Fruit fly (Drosophila melanogaster): ENCODE results near the gene pyx.

dm6 chr3L:178913-179488 lies 43.9 kb downstream of the pyx start, which contains the start of gene Vdup1:
- TF ChIP-seq EcR (GFP tag; optimal IDR thresholded peaks at IDR 0.05), result no peak
- TF ChIP-seq usp (GFP tag; optimal IDR thresholded peaks at IDR 0.05), result no peak
- TF ChIP-seq pan (optimal IDR thresholded peaks at IDR 0.05), result no peak
- TF ChIP-seq CG8478 (optimal IDR thresholded peaks at IDR 0.05), result no peak
